Worm (Caenorhabditis elegans) whole organism, L4 larva: ENCODE measurements around the gene K12H6.5.

Experiments
- F26F4.8 ChIP-seq: fragments of 200-800 bp; sonication (Bioruptor generic); conservative IDR thresholded peaks from 2 replicates; pipeline ENCODE4 v1.3.6; 2022; ENCODE audit warnings: missing genetic modification characterization, missing compliant biosample characterization
- F37D6.2 ChIP-seq: sonication (generic microtip); optimal IDR thresholded peaks from 2 replicates; lab custom pipeline; 2016; ENCODE audit warnings: mild to moderate bottlenecking, missing genetic modification characterization, missing compliant biosample characterization
- T20F7.1 ChIP-seq: fragments of 200-800 bp; sonication (Bioruptor generic); optimal IDR thresholded peaks from 2 replicates; lab custom pipeline; 2018; ENCODE audit warnings: mild to moderate bottlenecking, missing genetic modification characterization, missing compliant biosample characterization
- Y75B8A.6 ChIP-seq: fragments of 200-800 bp; sonication (Bioruptor generic); IDR thresholded peaks from 2 replicates; pipeline ENCODE4 v1.3.6; 2022; ENCODE audit warnings: missing genetic modification reagents, missing genetic modification characterization, missing compliant biosample characterization
- ZK337.2 ChIP-seq: fragments of 200-800 bp; sonication (Bioruptor generic); IDR thresholded peaks from 2 replicates; pipeline ENCODE4 v1.3.6; 2022; ENCODE audit warnings: missing genetic modification reagents, missing genetic modification characterization, missing compliant biosample characterization
- ZK546.5 ChIP-seq, 2 experiments: sonication (generic microtip); optimal IDR thresholded peaks; 2 replicates each; lab custom pipeline; 2017; ENCODE audit warnings: missing biosample characterization in 2 of 2, missing genetic modification characterization in 2 of 2
- aha-1 ChIP-seq: fragments of 150-350 bp; peaks from one replicate; lab custom pipeline; 2014; ENCODE audit warnings: missing biosample characterization, missing genetic modification characterization
- arid-1 ChIP-seq: fragments of 200-800 bp; sonication (Bioruptor generic); conservative IDR thresholded peaks from 2 replicates; pipeline ENCODE4 v1.3.6; 2022; ENCODE audit warnings: missing genetic modification reagents, missing genetic modification characterization, missing compliant biosample characterization
- ceh-28 ChIP-seq: fragments of 150-350 bp; optimal IDR thresholded peaks from 2 replicates; lab custom pipeline; 2014; ENCODE audit warnings: missing biosample characterization, missing genetic modification reagents, missing genetic modification characterization
- ces-1 ChIP-seq: fragments of 150-350 bp; sonication (generic microtip); optimal IDR thresholded peaks from 4 replicates; lab custom pipeline; 2014; ENCODE audit warnings: missing biosample characterization, missing genetic modification reagents, missing genetic modification characterization
- cey-2 ChIP-seq: sonication (generic microtip); optimal IDR thresholded peaks from 3 replicates; lab custom pipeline; 2017; ENCODE audit warnings: missing genetic modification characterization, mild to moderate bottlenecking, missing compliant biosample characterization, antibody characterized with exemption, borderline replicate concordance; ENCODE audit not compliant: insufficient read depth
- daf-8 ChIP-seq: fragments of 200-800 bp; sonication (Bioruptor generic); IDR thresholded peaks from 2 replicates; pipeline ENCODE4 v1.3.6; 2022; ENCODE audit warnings: missing genetic modification characterization, missing compliant biosample characterization
- dmd-6 ChIP-seq: fragments of 200-800 bp; sonication (Bioruptor generic); IDR thresholded peaks from 2 replicates; pipeline ENCODE4 v1.3.6; 2022; ENCODE audit warnings: missing genetic modification reagents, missing genetic modification characterization, missing compliant biosample characterization
- dmd-8 ChIP-seq: fragments of 200-800 bp; sonication (Bioruptor generic); IDR thresholded peaks from 2 replicates; pipeline ENCODE4 v1.3.6; 2022; ENCODE audit warnings: missing genetic modification characterization, missing compliant biosample characterization
- duxl-1 ChIP-seq: sonication (generic microtip); optimal IDR thresholded peaks from 2 replicates; lab custom pipeline; 2016; ENCODE audit warnings: mild to moderate bottlenecking, missing genetic modification characterization, moderate library complexity, missing compliant biosample characterization; ENCODE audit not compliant: poor library complexity
- egl-43 ChIP-seq: fragments of 200-800 bp; sonication (Bioruptor generic); IDR thresholded peaks from 2 replicates; pipeline ENCODE4 v1.3.6; 2022; ENCODE audit warnings: missing genetic modification reagents, missing genetic modification characterization, missing compliant biosample characterization
- fkh-10 ChIP-seq: fragments of 150-350 bp; optimal IDR thresholded peaks from 2 replicates; lab custom pipeline; 2014; ENCODE audit warnings: missing biosample characterization, missing genetic modification reagents, missing genetic modification characterization
- hlh-11 ChIP-seq: fragments of 200-800 bp; sonication (Bioruptor generic); optimal IDR thresholded peaks from 2 replicates; lab custom pipeline; 2018; ENCODE audit warnings: mild to moderate bottlenecking, missing genetic modification characterization, missing compliant biosample characterization
- lim-7 ChIP-seq: fragments of 200-800 bp; sonication (Bioruptor generic); IDR thresholded peaks from 2 replicates; pipeline ENCODE4 v1.3.6; 2022; ENCODE audit warnings: missing genetic modification characterization, missing compliant biosample characterization
- lin-13 ChIP-seq: fragments of 150-350 bp; optimal IDR thresholded peaks from 2 replicates; lab custom pipeline; 2014; ENCODE audit warnings: missing biosample characterization, missing genetic modification reagents, missing genetic modification characterization
- lin-15B ChIP-seq: fragments of 150-350 bp; sonication (generic microtip); optimal IDR thresholded peaks from 3 replicates; lab custom pipeline; 2014; ENCODE audit warnings: missing biosample characterization, missing genetic modification characterization
- mdt-29 ChIP-seq: fragments of 200-800 bp; sonication (Bioruptor generic); IDR thresholded peaks from 2 replicates; pipeline ENCODE4 v1.3.6; 2022; ENCODE audit warnings: missing genetic modification reagents, missing genetic modification characterization, missing compliant biosample characterization
- mes-2 ChIP-seq: sonication (generic microtip); optimal IDR thresholded peaks from 2 replicates; lab custom pipeline; 2016; ENCODE audit warnings: missing genotype, mild to moderate bottlenecking, missing genetic modification characterization, missing compliant biosample characterization; ENCODE audit not compliant: poor library complexity, severe bottlenecking
- mxl-3 ChIP-seq: fragments of 200-800 bp; sonication (Bioruptor generic); optimal IDR thresholded peaks from 2 replicates; lab custom pipeline; 2018; ENCODE audit warnings: mild to moderate bottlenecking, missing genetic modification characterization, missing compliant biosample characterization
- nhr-237 ChIP-seq: sonication (generic microtip); optimal IDR thresholded peaks from 2 replicates; lab custom pipeline; 2017; ENCODE audit warnings: missing biosample characterization, missing genetic modification characterization
- nhr-28 ChIP-seq: fragments of 150-350 bp; optimal IDR thresholded peaks from 2 replicates; lab custom pipeline; 2014; ENCODE audit warnings: missing biosample characterization, missing genetic modification characterization
- nhr-41 ChIP-seq: fragments of 200-800 bp; sonication (Bioruptor generic); IDR thresholded peaks from 2 replicates; pipeline ENCODE4 v1.3.6; 2022; ENCODE audit warnings: missing genetic modification reagents, missing genetic modification characterization, missing compliant biosample characterization
- nhr-6 ChIP-seq: fragments of 150-350 bp; optimal IDR thresholded peaks from 2 replicates; lab custom pipeline; 2014; ENCODE audit warnings: missing biosample characterization, missing genetic modification characterization
- nhr-77 ChIP-seq: fragments of 150-350 bp; optimal IDR thresholded peaks from 2 replicates; lab custom pipeline; 2014; ENCODE audit warnings: missing biosample characterization, missing genetic modification characterization
- pha-4 ChIP-seq, 2 experiments: fragments of 150-350 bp in 1 of 2; fragments of 200-800 bp in 1 of 2; sonication (Bioruptor generic) in 1 of 2; IDR thresholded peaks in 1 of 2; optimal IDR thresholded peaks in 1 of 2; 2 replicates each; pipeline versions ENCODE4 v1.3.6 to Lab custom; 2014 to 2022; ENCODE audit warnings: missing genetic modification characterization in 2 of 2, missing genetic modification reagents in 2 of 2, missing biosample characterization in 1 of 2, missing compliant biosample characterization in 1 of 2
- set-16 ChIP-seq: fragments of 200-800 bp; sonication (Bioruptor generic); IDR thresholded peaks from 2 replicates; pipeline ENCODE4 v1.3.6; 2022; ENCODE audit warnings: missing genetic modification reagents, missing genetic modification characterization, missing compliant biosample characterization
- snpc-1.2 ChIP-seq: fragments of 200-800 bp; sonication (Bioruptor generic); IDR thresholded peaks from 2 replicates; pipeline ENCODE4 v1.3.6; 2022; ENCODE audit warnings: missing genetic modification reagents, missing genetic modification characterization, missing compliant biosample characterization
- spr-1 ChIP-seq: sonication (generic microtip); optimal IDR thresholded peaks from 2 replicates; lab custom pipeline; 2016; ENCODE audit warnings: mild to moderate bottlenecking, missing genetic modification characterization, missing compliant biosample characterization
- tag-97 ChIP-seq: fragments of 200-800 bp; sonication (Bioruptor generic); IDR thresholded peaks from 2 replicates; pipeline ENCODE4 v1.3.6; 2022; ENCODE audit warnings: missing genetic modification characterization, missing compliant biosample characterization
- unc-130 ChIP-seq: sonication (generic microtip); optimal IDR thresholded peaks from 2 replicates; lab custom pipeline; 2016; ENCODE audit warnings: missing genetic modification reagents, missing genetic modification characterization, missing compliant biosample characterization
- unc-39 ChIP-seq: sonication (generic microtip); optimal IDR thresholded peaks from 2 replicates; lab custom pipeline; 2017; ENCODE audit warnings: missing biosample characterization, missing genetic modification characterization
- unc-62 ChIP-seq, 3 experiments: fragments of 150-350 bp in 1 of 3; sonication (generic microtip); optimal IDR thresholded peaks in 2 of 3; peaks in 1 of 3; 1 replicate in 1 of 3; 2 replicates in 2 of 3; lab custom pipeline; 2014 to 2017; ENCODE audit warnings: missing biosample characterization in 3 of 3, missing genetic modification characterization in 3 of 3, missing genetic modification reagents in 3 of 3, missing genotype in 1 of 3
- vab-7 ChIP-seq: fragments of 200-800 bp; sonication (Bioruptor generic); IDR thresholded peaks from 2 replicates; pipeline ENCODE4 v1.3.6; 2022; ENCODE audit warnings: missing genetic modification reagents, missing genetic modification characterization, missing compliant biosample characterization
- zfp-3 ChIP-seq: fragments of 200-800 bp; sonication (Bioruptor generic); conservative IDR thresholded peaks from 2 replicates; pipeline ENCODE4 v1.3.6; 2022; ENCODE audit warnings: missing genetic modification reagents, missing genetic modification characterization, missing compliant biosample characterization
- zip-2 ChIP-seq: fragments of 150-350 bp; optimal IDR thresholded peaks from 2 replicates; lab custom pipeline; 2014; ENCODE audit warnings: missing biosample characterization, missing genetic modification characterization
- ztf-11 ChIP-seq: fragments of 150-350 bp; optimal IDR thresholded peaks from 2 replicates; lab custom pipeline; 2014; ENCODE audit warnings: missing biosample characterization, missing genetic modification characterization
- ztf-7 ChIP-seq: fragments of 150-350 bp; optimal IDR thresholded peaks from 2 replicates; lab custom pipeline; 2014; ENCODE audit warnings: missing biosample characterization, missing genetic modification characterization

K12H6.5 gene

DNA sequence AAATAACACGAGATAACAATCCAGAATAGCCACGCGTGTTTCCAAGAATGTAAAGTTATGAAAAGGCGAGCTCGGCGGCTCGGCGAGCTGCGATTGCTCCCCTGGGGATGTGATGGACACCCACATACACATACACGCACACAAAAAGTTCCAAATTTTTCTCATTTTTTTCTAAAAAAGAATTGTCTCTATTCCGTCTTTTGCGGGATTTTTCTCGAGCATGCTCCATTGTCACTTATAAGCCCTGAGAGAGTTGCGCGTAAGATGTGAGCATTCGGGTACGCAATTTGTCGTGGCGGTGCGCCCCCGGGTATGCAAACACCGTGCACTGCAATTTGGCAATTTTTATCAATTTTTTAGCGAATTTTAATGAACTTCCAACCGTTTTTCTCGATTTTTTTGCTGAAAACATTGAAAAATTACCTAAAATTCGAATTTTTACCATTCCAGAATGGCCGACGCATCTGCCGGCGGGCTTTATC is 38.9 kb downstream of the K12H6.5 start, which contains the start of the genes F08D12.12 and srpa-72 (continued):
- TF ChIP-seq daf-8 (no peak), unc-62 (GFP tag; optimal IDR thresholded peaks at IDR 0.05 in 1 of 2; lab: Kevin White, UChicago) (peak in 1 of 2 experiments; percentile 55), unc-62 (tag; optimal IDR thresholded peaks at IDR 0.05; lab: Kevin White, UChicago) (no peak), spr-1 (no peak), T20F7.1 (no peak), F26F4.8 (GFP tag; lab: Robert Waterston, UW) (no peak), ces-1 (no peak), ZK546.5 (tag; optimal IDR thresholded peaks at IDR 0.05; lab: Kevin White, UChicago) (no peak)

DNA sequence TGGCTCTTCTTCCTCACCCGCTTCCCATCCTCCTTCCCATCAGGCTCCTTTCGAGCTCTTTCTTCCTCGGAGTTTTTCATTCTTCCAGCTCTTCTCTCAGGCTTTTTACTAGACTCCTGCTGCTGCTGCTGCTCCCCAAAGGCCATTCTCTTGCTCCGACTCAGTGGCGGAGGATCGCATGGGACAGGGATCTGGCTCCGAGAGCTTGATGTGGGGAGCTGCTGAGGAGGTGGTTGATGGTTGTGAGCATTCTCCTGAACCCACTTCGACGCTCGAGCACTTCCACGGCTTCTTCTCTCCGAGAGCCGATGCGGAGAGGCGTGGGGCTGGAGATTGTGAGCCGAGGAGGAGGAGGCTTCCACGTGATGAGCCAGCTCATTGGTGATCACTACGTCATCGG is 40.2 kb downstream of the K12H6.5 start:
- TF ChIP-seq ZK337.2 (no peak), nhr-237 (no peak), unc-130 (GFP tag; lab: Kevin White, UChicago) (no peak), unc-62 (GFP tag; optimal IDR thresholded peaks at IDR 0.05 in 1 of 2; lab: Kevin White, UChicago) (peak in 1 of 2 experiments; percentile 14), unc-62 (tag; optimal IDR thresholded peaks at IDR 0.05; lab: Kevin White, UChicago) (no peak), dmd-8 (GFP tag; lab: Robert Waterston, UW) (no peak), nhr-28 (tag; lab: Kevin White, UChicago) (no peak), set-16 (GFP tag; lab: Robert Waterston, UW) (peak; percentile 92), lin-13 (GFP tag; lab: Kevin White, UChicago) (no peak), lim-7 (GFP tag; lab: Robert Waterston, UW) (no peak), cey-2 (tag; lab: Kevin White, UChicago) (no peak), egl-43 (no peak), mdt-29 (GFP tag; lab: Robert Waterston, UW) (no peak), zip-2 (no peak), aha-1 (tag; lab: Kevin White, UChicago) (peak; percentile 37), hlh-11 (tag; lab: Kevin White, UChicago) (no peak), pha-4 (GFP tag; IDR thresholded peaks at IDR 0.05; lab: Robert Waterston, UW) (no peak), pha-4 (tag; optimal IDR thresholded peaks at IDR 0.05; lab: Kevin White, UChicago) (no peak), snpc-1.2 (GFP tag; lab: Robert Waterston, UW) (no peak), mxl-3 (GFP tag; lab: Kevin White, UChicago) (no peak), F26F4.8 (GFP tag; lab: Robert Waterston, UW) (no peak), arid-1 (GFP tag; lab: Robert Waterston, UW) (no peak), tag-97 (no peak), zfp-3 (GFP tag; lab: Robert Waterston, UW) (no peak), ces-1 (no peak), F37D6.2 (tag; lab: Kevin White, UChicago) (no peak), unc-39 (tag; lab: Kevin White, UChicago) (no peak), nhr-6 (tag; lab: Kevin White, UChicago) (no peak)

DNA sequence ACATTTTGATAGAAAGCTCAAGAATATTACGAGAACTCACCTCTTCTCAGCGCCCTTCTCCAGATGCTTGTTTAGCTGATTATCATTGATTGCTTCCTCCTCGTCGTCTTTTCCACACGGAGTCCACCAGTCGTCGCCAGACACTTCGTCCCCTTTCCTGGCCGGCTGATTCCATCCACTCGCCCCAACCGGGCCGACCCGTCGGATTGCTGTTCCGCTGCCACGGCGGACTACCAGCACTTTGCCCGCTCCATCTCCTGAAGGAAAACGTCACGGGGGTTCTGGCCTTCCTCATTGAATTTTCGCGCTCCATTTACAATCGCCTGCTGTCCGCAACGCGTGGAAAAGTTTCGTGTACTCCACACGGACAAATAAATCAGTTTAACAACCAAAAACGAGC is 42.6 kb downstream of the K12H6.5 start:
- TF ChIP-seq set-16 (GFP tag; lab: Robert Waterston, UW) (peak; percentile 86), nhr-77 (tag; lab: Kevin White, UChicago) (no peak)

DNA sequence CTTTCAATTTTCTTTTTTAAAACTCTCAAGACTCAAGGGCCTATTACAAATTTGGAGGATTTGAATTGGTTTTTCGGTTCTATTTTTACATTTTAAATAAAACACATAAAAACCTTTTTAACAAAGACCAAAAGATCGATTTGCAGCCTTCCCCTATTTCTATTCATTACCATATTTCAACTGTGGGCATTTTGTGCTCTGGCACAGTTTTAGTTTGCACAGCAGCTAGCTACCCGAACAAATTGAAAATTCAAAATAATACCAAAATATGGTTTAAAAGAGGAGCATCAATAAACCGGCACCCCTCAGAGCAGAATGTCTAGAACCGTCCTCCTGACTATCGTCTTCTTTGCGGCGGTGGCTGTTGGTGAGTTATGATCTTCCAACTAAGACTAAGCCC is 44.6 kb downstream of the K12H6.5 start, which contains the start of gene F08D12.2:
F08D12.2 (plus strand) TSS at position 301 of the 400 bp plus-strand sequence.
- TF ChIP-seq ceh-28 (tag; lab: Kevin White, UChicago) (no peak), nhr-41 (GFP tag; lab: Robert Waterston, UW) (no peak), ztf-11 (tag; lab: Kevin White, UChicago) (no peak), daf-8 (no peak), arid-1 (GFP tag; lab: Robert Waterston, UW) (no peak), vab-7 (no peak), duxl-1 (tag; lab: Kevin White, UChicago) (no peak), mes-2 (tag; lab: Kevin White, UChicago) (no peak), fkh-10 (GFP tag; lab: Kevin White, UChicago) (no peak), dmd-6 (no peak), ztf-7 (tag; lab: Kevin White, UChicago) (no peak), Y75B8A.6 (GFP tag; lab: Robert Waterston, UW) (no peak), lin-15B (tag; lab: Kevin White, UChicago) (no peak)
